Worm (Caenorhabditis elegans) whole organism, L2 larva: ENCODE measurements around the gene F28H7.7.

Experiments used
- C34F6.9 ChIP-seq: fragments of 150-350 bp; optimal IDR thresholded peaks from 2 replicates; lab custom pipeline; 2014; ENCODE audit warnings: missing biosample characterization, missing genetic modification characterization
- F13H6.1 ChIP-seq: sonication (generic microtip); optimal IDR thresholded peaks from 2 replicates; lab custom pipeline; 2016; ENCODE audit warnings: missing genetic modification characterization, missing compliant biosample characterization
- R02D3.7 ChIP-seq: fragments of 150-350 bp; optimal IDR thresholded peaks from 2 replicates; lab custom pipeline; 2014; ENCODE audit warnings: missing biosample characterization, missing genetic modification characterization
- Y55F3AM.14 ChIP-seq: fragments of 200-800 bp; sonication (Bioruptor generic); optimal IDR thresholded peaks from 2 replicates; lab custom pipeline; 2018; ENCODE audit warnings: mild to moderate bottlenecking, missing genetic modification characterization, missing compliant biosample characterization
- ZK546.5 ChIP-seq: sonication (generic microtip); optimal IDR thresholded peaks from 2 replicates; lab custom pipeline; 2017; ENCODE audit warnings: missing biosample characterization, missing genetic modification characterization
- alr-1 ChIP-seq: fragments of 150-350 bp; optimal IDR thresholded peaks from 2 replicates; lab custom pipeline; 2014; ENCODE audit warnings: missing biosample characterization, missing genetic modification characterization
- aly-2 ChIP-seq: fragments of 150-350 bp; optimal IDR thresholded peaks from 2 replicates; lab custom pipeline; 2014; ENCODE audit warnings: missing biosample characterization, missing genetic modification characterization
- ama-1 ChIP-seq: fragments of 150-350 bp; optimal IDR thresholded peaks from 2 replicates; lab custom pipeline; 2018; ENCODE audit warnings: inconsistent platforms
- blmp-1 ChIP-seq: sonication (generic microtip); optimal IDR thresholded peaks from 2 replicates; lab custom pipeline; 2017; ENCODE audit warnings: missing genetic modification characterization, mild to moderate bottlenecking, missing compliant biosample characterization, antibody characterized with exemption, moderate library complexity; ENCODE audit not compliant: insufficient read depth
- ceh-16 ChIP-seq: fragments of 150-350 bp; optimal IDR thresholded peaks from 2 replicates; lab custom pipeline; 2014; ENCODE audit warnings: missing biosample characterization, missing genetic modification characterization
- ceh-82 ChIP-seq: fragments of 150-350 bp; optimal IDR thresholded peaks from 2 replicates; lab custom pipeline; 2014; ENCODE audit warnings: missing biosample characterization, missing genetic modification characterization
- crh-2 ChIP-seq: sonication (generic microtip); optimal IDR thresholded peaks from 2 replicates; lab custom pipeline; 2017; ENCODE audit warnings: missing biosample characterization, missing genetic modification characterization
- egl-27 ChIP-seq: sonication (generic microtip); optimal IDR thresholded peaks from 3 replicates; lab custom pipeline; 2017; ENCODE audit warnings: missing biosample characterization, missing genetic modification reagents, missing genetic modification characterization
- elt-1 ChIP-seq: fragments of 150-350 bp; optimal IDR thresholded peaks from 2 replicates; lab custom pipeline; 2014; ENCODE audit warnings: missing biosample characterization, missing genetic modification characterization
- fos-1 ChIP-seq: fragments of 150-350 bp; optimal IDR thresholded peaks from 2 replicates; lab custom pipeline; 2014; ENCODE audit warnings: missing biosample characterization, missing genetic modification characterization
- gmeb-1 ChIP-seq: fragments of 150-350 bp; optimal IDR thresholded peaks from 2 replicates; lab custom pipeline; 2014; ENCODE audit warnings: missing biosample characterization, missing genetic modification characterization
- lin-11 ChIP-seq: fragments of 150-350 bp; sonication (generic microtip); optimal IDR thresholded peaks from 2 replicates; lab custom pipeline; 2014; ENCODE audit warnings: missing biosample characterization, missing genetic modification characterization, inconsistent platforms, mixed read lengths
- lsy-2 ChIP-seq, 2 experiments: fragments of 150-350 bp in 1 of 2; sonication (generic microtip) in 1 of 2; optimal IDR thresholded peaks; 2 replicates each; lab custom pipeline; 2014 to 2017; ENCODE audit warnings: missing biosample characterization in 2 of 2, missing genetic modification characterization in 2 of 2
- mab-5 ChIP-seq: fragments of 150-350 bp; optimal IDR thresholded peaks from 2 replicates; lab custom pipeline; 2014; ENCODE audit warnings: missing biosample characterization, missing genetic modification characterization
- mbf-1 ChIP-seq: sonication (generic microtip); optimal IDR thresholded peaks from 2 replicates; lab custom pipeline; 2017; ENCODE audit warnings: missing biosample characterization, missing genetic modification characterization
- mdl-1 ChIP-seq, 2 experiments: fragments of 150-350 bp in 1 of 2; sonication (generic microtip) in 1 of 2; optimal IDR thresholded peaks; 2 replicates each; lab custom pipeline; 2017; ENCODE audit warnings: missing biosample characterization in 2 of 2, missing genetic modification characterization in 2 of 2
- nhr-10 ChIP-seq: sonication (generic microtip); optimal IDR thresholded peaks from 2 replicates; lab custom pipeline; 2017; ENCODE audit warnings: missing biosample characterization, missing genetic modification characterization
- nhr-11 ChIP-seq: fragments of 150-350 bp; optimal IDR thresholded peaks from 2 replicates; lab custom pipeline; 2014; ENCODE audit warnings: missing biosample characterization, missing genetic modification characterization
- nhr-12 ChIP-seq: fragments of 150-350 bp; optimal IDR thresholded peaks from 2 replicates; lab custom pipeline; 2014; ENCODE audit warnings: missing biosample characterization, missing genetic modification characterization
- nhr-129 ChIP-seq: fragments of 150-350 bp; optimal IDR thresholded peaks from 2 replicates; lab custom pipeline; 2014; ENCODE audit warnings: missing biosample characterization, missing genetic modification characterization
- nhr-23 ChIP-seq: fragments of 150-350 bp; optimal IDR thresholded peaks from 2 replicates; lab custom pipeline; 2014; ENCODE audit warnings: missing biosample characterization, missing genetic modification reagents, missing genetic modification characterization
- nhr-237 ChIP-seq: fragments of 150-350 bp; optimal IDR thresholded peaks from 2 replicates; lab custom pipeline; 2014; ENCODE audit warnings: missing biosample characterization, missing genetic modification characterization
- nhr-25 ChIP-seq: fragments of 150-350 bp; sonication (generic microtip); optimal IDR thresholded peaks from 3 replicates; lab custom pipeline; 2014; ENCODE audit warnings: missing biosample characterization, missing genetic modification characterization
- nhr-6 ChIP-seq: fragments of 150-350 bp; optimal IDR thresholded peaks from 2 replicates; lab custom pipeline; 2014; ENCODE audit warnings: missing biosample characterization, missing genetic modification characterization
- nhr-77 ChIP-seq: fragments of 150-350 bp; optimal IDR thresholded peaks from 2 replicates; lab custom pipeline; 2014; ENCODE audit warnings: missing biosample characterization, missing genetic modification characterization
- peb-1 ChIP-seq: fragments of 150-350 bp; optimal IDR thresholded peaks from 2 replicates; lab custom pipeline; 2014; ENCODE audit warnings: missing biosample characterization, missing genetic modification characterization
- sem-4 ChIP-seq: fragments of 150-350 bp; optimal IDR thresholded peaks from 2 replicates; lab custom pipeline; 2014; ENCODE audit warnings: missing biosample characterization, missing genetic modification reagents, missing genetic modification characterization
- skn-1 ChIP-seq: sonication (generic microtip); optimal IDR thresholded peaks from 2 replicates; lab custom pipeline; 2017; ENCODE audit warnings: missing biosample characterization, missing genetic modification characterization
- sma-3 ChIP-seq: sonication (generic microtip); optimal IDR thresholded peaks from 2 replicates; lab custom pipeline; 2016; ENCODE audit warnings: missing genetic modification reagents, missing genetic modification characterization, missing compliant biosample characterization
- sma-9 ChIP-seq, 2 experiments: fragments of 150-350 bp in 1 of 2; sonication (generic microtip) in 1 of 2; optimal IDR thresholded peaks; 2 replicates each; lab custom pipeline; 2014 to 2016; ENCODE audit warnings: missing genetic modification characterization in 2 of 2, mild to moderate bottlenecking in 1 of 2, missing biosample characterization in 1 of 2, missing compliant biosample characterization in 1 of 2, missing genetic modification reagents in 1 of 2, moderate library complexity in 1 of 2
- snpc-4 ChIP-seq: fragments of 150-350 bp; optimal IDR thresholded peaks from 2 replicates; lab custom pipeline; 2014; ENCODE audit warnings: missing biosample characterization, missing genetic modification characterization
- unc-39 ChIP-seq: fragments of 150-350 bp; optimal IDR thresholded peaks from 2 replicates; lab custom pipeline; 2014; ENCODE audit warnings: missing biosample characterization, missing genetic modification characterization
- unc-55 ChIP-seq: fragments of 150-350 bp; sonication (generic microtip); optimal IDR thresholded peaks from 3 replicates; lab custom pipeline; 2014; ENCODE audit warnings: missing biosample characterization, missing genetic modification reagents, missing genetic modification characterization
- unc-62 ChIP-seq: fragments of 150-350 bp; optimal IDR thresholded peaks from 2 replicates; lab custom pipeline; 2014; ENCODE audit warnings: missing biosample characterization, missing genetic modification reagents, missing genetic modification characterization
- ztf-1 ChIP-seq: fragments of 200-800 bp; sonication (Bioruptor generic); conservative IDR thresholded peaks from 2 replicates; pipeline ENCODE4 v1.3.6; 2022; ENCODE audit warnings: missing genetic modification characterization, missing compliant biosample characterization

F28H7.7 gene

ce11 chrV:10719019-10719832 is 34.7 kb downstream of the F28H7.7 start:
- TF ChIP-seq unc-62 (GFP tag; lab: Kevin White, UChicago) (peak; percentile 50), nhr-23 (no peak), crh-2 (tag; lab: Kevin White, UChicago) (peak; percentile 19), skn-1 (tag; lab: Kevin White, UChicago) (no peak), mab-5 (tag; lab: Kevin White, UChicago) (peak; percentile 19), blmp-1 (tag; lab: Kevin White, UChicago) (peak; percentile 53), nhr-77 (tag; lab: Kevin White, UChicago) (no peak), nhr-12 (tag; lab: Kevin White, UChicago) (no peak), F13H6.1 (peak; percentile 51), unc-55 (GFP tag; lab: Kevin White, UChicago) (peak; percentile 47), C34F6.9 (peak; percentile 35), nhr-6 (tag; lab: Kevin White, UChicago) (no peak), fos-1 (tag; lab: Kevin White, UChicago) (peak; percentile 32), lsy-2 (tag; optimal IDR thresholded peaks at IDR 0.05; lab: Kevin White, UChicago) (no peak), egl-27 (tag; lab: Kevin White, UChicago) (peak; percentile 73), ceh-82 (tag; lab: Kevin White, UChicago) (no peak), mdl-1 (tag; optimal IDR thresholded peaks at IDR 0.05; lab: Kevin White, UChicago) (peak in 1 of 2 experiments; percentile 16), R02D3.7 (no peak), nhr-10 (tag; lab: Kevin White, UChicago) (no peak), mbf-1 (tag; lab: Kevin White, UChicago) (no peak), ama-1 (lab: Kevin White, UChicago) (peak; percentile 52), ceh-16 (tag; lab: Kevin White, UChicago) (no peak), nhr-129 (tag; lab: Kevin White, UChicago) (peak; percentile 64), ZK546.5 (no peak), lin-11 (tag; lab: Kevin White, UChicago) (no peak), sma-3 (GFP tag; lab: Kevin White, UChicago) (no peak), sma-9 (GFP tag; optimal IDR thresholded peaks at IDR 0.05; lab: Kevin White, UChicago) (peak; percentile 54), sma-9 (tag; optimal IDR thresholded peaks at IDR 0.05; lab: Kevin White, UChicago) (no peak), elt-1 (tag; lab: Kevin White, UChicago) (no peak), gmeb-1 (tag; lab: Kevin White, UChicago) (no peak), Y55F3AM.14 (no peak)

ce11 chrV:10718037-10718436 is 35.9 kb downstream of the F28H7.7 start:
- TF ChIP-seq egl-27 (tag; lab: Kevin White, UChicago) (no peak), snpc-4 (no peak), sma-9 (GFP tag; optimal IDR thresholded peaks at IDR 0.05; lab: Kevin White, UChicago) (no peak), sma-9 (tag; optimal IDR thresholded peaks at IDR 0.05; lab: Kevin White, UChicago) (no peak), elt-1 (tag; lab: Kevin White, UChicago) (no peak)

ce11 chrV:10716865-10717713 is 36.9 kb downstream of the F28H7.7 start:
- TF ChIP-seq nhr-11 (tag; lab: Kevin White, UChicago) (no peak), R02D3.7 (no peak), skn-1 (tag; lab: Kevin White, UChicago) (no peak), nhr-10 (tag; lab: Kevin White, UChicago) (no peak), ama-1 (lab: Kevin White, UChicago) (no peak), gmeb-1 (tag; lab: Kevin White, UChicago) (peak; percentile 29), ZK546.5 (no peak), sma-3 (GFP tag; lab: Kevin White, UChicago) (peak; percentile 92), nhr-129 (tag; lab: Kevin White, UChicago) (peak; percentile 35), alr-1 (tag; lab: Kevin White, UChicago) (no peak), unc-39 (tag; lab: Kevin White, UChicago) (no peak), nhr-25 (tag; lab: Kevin White, UChicago) (peak; percentile 97), nhr-237 (tag; lab: Kevin White, UChicago) (no peak), lsy-2 (tag; optimal IDR thresholded peaks at IDR 0.05; lab: Kevin White, UChicago) (no peak), nhr-6 (tag; lab: Kevin White, UChicago) (peak; percentile 1), C34F6.9 (peak; percentile 55), nhr-23 (no peak), nhr-77 (tag; lab: Kevin White, UChicago) (no peak), ceh-82 (tag; lab: Kevin White, UChicago) (no peak), Y55F3AM.14 (peak; percentile 93), ztf-1 (no peak), lin-11 (tag; lab: Kevin White, UChicago) (no peak), ceh-16 (tag; lab: Kevin White, UChicago) (peak; percentile 97), F13H6.1 (peak; percentile 37), sem-4 (tag; lab: Kevin White, UChicago) (peak; percentile 44), nhr-12 (tag; lab: Kevin White, UChicago) (no peak), blmp-1 (tag; lab: Kevin White, UChicago) (peak; percentile 95), elt-1 (tag; lab: Kevin White, UChicago) (no peak), aly-2 (tag; lab: Kevin White, UChicago) (no peak), crh-2 (tag; lab: Kevin White, UChicago) (peak; percentile 38), mbf-1 (tag; lab: Kevin White, UChicago) (no peak), fos-1 (tag; lab: Kevin White, UChicago) (peak; percentile 53), unc-55 (GFP tag; lab: Kevin White, UChicago) (no peak), peb-1 (peak; percentile 51), mab-5 (tag; lab: Kevin White, UChicago) (no peak)
